Fruit fly (Drosophila melanogaster) whole organism, embryonic: ENCODE measurements around the gene Hinfp.

Source experiments
- Atf3 ChIP-seq: fragments of 200-800 bp; sonication (Bioruptor generic); optimal IDR thresholded peaks from 3 replicates; lab custom pipeline; 2016; ENCODE audit warnings: missing biosample characterization, missing genetic modification characterization
- Bteb2 ChIP-seq: fragments of 200-800 bp; sonication (Bioruptor generic); optimal IDR thresholded peaks from 2 replicates; lab custom pipeline; 2016; ENCODE audit warnings: missing biosample characterization, missing genetic modification characterization
- CG1024 ChIP-seq: fragments of 200-800 bp; sonication (Bioruptor generic); IDR thresholded peaks from 2 replicates; pipeline ENCODE4 v1.3.6; 2022; ENCODE audit warnings: missing biosample characterization, missing genetic modification characterization
- CG10979 ChIP-seq: fragments of 200-800 bp; sonication (Bioruptor generic); optimal IDR thresholded peaks from 2 replicates; lab custom pipeline; 2018; ENCODE audit warnings: missing biosample characterization, mild to moderate bottlenecking, missing genetic modification characterization, moderate library complexity
- CG12391 ChIP-seq: fragments of 200-800 bp; sonication (Bioruptor generic); optimal IDR thresholded peaks from 3 replicates; lab custom pipeline; 2018; ENCODE audit warnings: missing biosample characterization, mild to moderate bottlenecking, missing genetic modification characterization, moderate library complexity
- CG13775 ChIP-seq: fragments of 200-800 bp; sonication (Bioruptor generic); optimal IDR thresholded peaks from 3 replicates; lab custom pipeline; 2017; ENCODE audit warnings: missing biosample characterization, mild to moderate bottlenecking, missing genetic modification characterization
- CG14667 ChIP-seq: fragments of 200-800 bp; sonication (Bioruptor generic); IDR thresholded peaks from 2 replicates; pipeline ENCODE4 v1.3.6; 2022; ENCODE audit warnings: missing biosample characterization, missing genetic modification characterization
- CG15269 ChIP-seq: fragments of 200-800 bp; sonication (Bioruptor generic); optimal IDR thresholded peaks from 2 replicates; lab custom pipeline; 2018; ENCODE audit warnings: missing biosample characterization, mild to moderate bottlenecking, missing genetic modification characterization, moderate library complexity
- CG1647 ChIP-seq: fragments of 200-800 bp; sonication (Bioruptor generic); optimal IDR thresholded peaks from 3 replicates; lab custom pipeline; 2016; ENCODE audit warnings: missing biosample characterization, missing genetic modification characterization
- CG16863 ChIP-seq: fragments of 200-800 bp; sonication (Bioruptor generic); optimal IDR thresholded peaks from 3 replicates; lab custom pipeline; 2016; ENCODE audit warnings: missing biosample characterization, missing genetic modification characterization
- CG17568 ChIP-seq: fragments of 200-800 bp; sonication (Bioruptor generic); optimal IDR thresholded peaks from 2 replicates; lab custom pipeline; 2018; ENCODE audit warnings: missing biosample characterization, mild to moderate bottlenecking, missing genetic modification characterization, moderate library complexity
- CG18619 ChIP-seq: fragments of 200-800 bp; sonication (Bioruptor generic); optimal IDR thresholded peaks from 3 replicates; lab custom pipeline; 2017; ENCODE audit warnings: missing biosample characterization, mild to moderate bottlenecking, missing genetic modification characterization
- CG2116 ChIP-seq: fragments of 200-800 bp; sonication (Bioruptor generic); optimal IDR thresholded peaks from 3 replicates; lab custom pipeline; 2018; ENCODE audit warnings: missing biosample characterization, mild to moderate bottlenecking, missing genetic modification characterization
- CG2129 ChIP-seq: fragments of 200-800 bp; sonication (Bioruptor generic); IDR thresholded peaks from 2 replicates; pipeline ENCODE4 v1.3.6; 2022; ENCODE audit warnings: missing biosample characterization, missing genetic modification characterization; ENCODE audit not compliant: partially characterized antibody
- CG30403 ChIP-seq: fragments of 200-800 bp; sonication (Bioruptor generic); optimal IDR thresholded peaks from 3 replicates; lab custom pipeline; 2016; ENCODE audit warnings: missing biosample characterization, missing genetic modification characterization
- CG31441 ChIP-seq: fragments of 200-800 bp; sonication (Bioruptor generic); IDR thresholded peaks from 2 replicates; pipeline ENCODE4 v1.3.6; 2022; ENCODE audit warnings: missing biosample characterization, missing genetic modification characterization
- CG3995 ChIP-seq: fragments of 200-800 bp; sonication (Bioruptor generic); optimal IDR thresholded peaks from 3 replicates; lab custom pipeline; 2016; ENCODE audit warnings: missing biosample characterization, missing genetic modification characterization
- CG6654 ChIP-seq: fragments of 200-800 bp; sonication (Bioruptor generic); optimal IDR thresholded peaks from 2 replicates; lab custom pipeline; 2017; ENCODE audit warnings: missing biosample characterization, mild to moderate bottlenecking, missing genetic modification characterization
- CG6765 ChIP-seq: fragments of 200-800 bp; sonication (Bioruptor generic); optimal IDR thresholded peaks from 3 replicates; lab custom pipeline; 2017; ENCODE audit warnings: missing biosample characterization, mild to moderate bottlenecking, missing genetic modification characterization
- CG6813 ChIP-seq: fragments of 200-800 bp; sonication (Bioruptor generic); optimal IDR thresholded peaks from 2 replicates; lab custom pipeline; 2017; ENCODE audit warnings: missing biosample characterization, missing genetic modification characterization, mild to moderate bottlenecking, moderate library complexity, missing genetic modification reagents
- CG9215 ChIP-seq: fragments of 200-800 bp; sonication (Bioruptor generic); IDR thresholded peaks from 2 replicates; pipeline ENCODE4 v1.3.6; 2022; ENCODE audit warnings: missing biosample characterization, missing genetic modification characterization
- Camta ChIP-seq: fragments of 200-800 bp; sonication (Bioruptor generic); optimal IDR thresholded peaks from 2 replicates; lab custom pipeline; 2016; ENCODE audit warnings: missing biosample characterization, missing genetic modification characterization
- CkIIα-i1 ChIP-seq: fragments of 200-800 bp; sonication (Bioruptor generic); IDR thresholded peaks from 2 replicates; pipeline ENCODE4 v1.3.6; 2022; ENCODE audit warnings: missing biosample characterization, missing genetic modification characterization
- CoRest ChIP-seq: fragments of 200-800 bp; sonication (Bioruptor generic); optimal IDR thresholded peaks from 3 replicates; lab custom pipeline; 2018; ENCODE audit warnings: missing biosample characterization, mild to moderate bottlenecking, missing genetic modification characterization, moderate library complexity
- CrebB ChIP-seq: fragments of 200-800 bp; sonication (Bioruptor generic); optimal IDR thresholded peaks from 3 replicates; lab custom pipeline; 2018; ENCODE audit warnings: missing biosample characterization, mild to moderate bottlenecking, missing genetic modification characterization
- D19A ChIP-seq: fragments of 200-800 bp; optimal IDR thresholded peaks from 3 replicates; lab custom pipeline; 2019; ENCODE audit warnings: missing biosample characterization, mild to moderate bottlenecking, missing genetic modification characterization, moderate library complexity
- Drgx ChIP-seq: fragments of 200-800 bp; sonication (Bioruptor generic); IDR thresholded peaks from 2 replicates; pipeline ENCODE4 v1.3.6; 2022; ENCODE audit warnings: missing biosample characterization, missing genetic modification characterization
- Ets97D ChIP-seq: fragments of 200-800 bp; sonication (Bioruptor generic); optimal IDR thresholded peaks from 3 replicates; lab custom pipeline; 2016; ENCODE audit warnings: missing biosample characterization, missing genetic modification characterization
- Fer3 ChIP-seq: fragments of 200-800 bp; sonication (Bioruptor generic); optimal IDR thresholded peaks from 2 replicates; lab custom pipeline; 2018; ENCODE audit warnings: missing biosample characterization, mild to moderate bottlenecking, missing genetic modification characterization, moderate library complexity
- HLH4C ChIP-seq: fragments of 200-800 bp; sonication (Bioruptor generic); IDR thresholded peaks from 3 replicates; pipeline ENCODE4 v1.3.6; 2022; ENCODE audit warnings: missing biosample characterization, missing genetic modification characterization; ENCODE audit not compliant: partially characterized antibody
- Hmr ChIP-seq: fragments of 200-800 bp; sonication (Bioruptor generic); optimal IDR thresholded peaks from 3 replicates; lab custom pipeline; 2017; ENCODE audit warnings: mild to moderate bottlenecking, missing biosample characterization, missing genetic modification reagents, missing genetic modification characterization
- Hr39 ChIP-seq: fragments of >200 bp; optimal IDR thresholded peaks from 2 replicates; lab custom pipeline; 2017
- Med ChIP-seq: fragments of 200-800 bp; sonication (Bioruptor generic); peaks from one replicate; lab custom pipeline; 2016; ENCODE audit warnings: missing biosample characterization, missing genetic modification characterization, mild to moderate bottlenecking, inconsistent platforms, moderate library complexity
- Ptx1 ChIP-seq: fragments of 200-800 bp; sonication (Bioruptor generic); IDR thresholded peaks from 2 replicates; pipeline ENCODE4 v1.3.6; 2022; ENCODE audit warnings: missing biosample characterization, missing genetic modification characterization
- Six4 ChIP-seq: fragments of 200-800 bp; sonication (Bioruptor generic); optimal IDR thresholded peaks from 2 replicates; lab custom pipeline; 2016; ENCODE audit warnings: missing biosample characterization, missing genetic modification characterization
- Usf ChIP-seq: fragments of 200-800 bp; sonication (Bioruptor generic); optimal IDR thresholded peaks from 2 replicates; lab custom pipeline; 2017; ENCODE audit warnings: missing genotype, missing biosample characterization, missing genetic modification characterization
- ac ChIP-seq: fragments of 200-800 bp; sonication (Bioruptor generic); optimal IDR thresholded peaks from 3 replicates; lab custom pipeline; 2017; ENCODE audit warnings: missing biosample characterization, mild to moderate bottlenecking, missing genetic modification characterization
- al ChIP-seq: fragments of 200-800 bp; sonication (Bioruptor generic); IDR thresholded peaks from 2 replicates; pipeline ENCODE4 v1.3.6; 2022; ENCODE audit warnings: missing biosample characterization, missing genetic modification characterization
- ara ChIP-seq: fragments of 200-800 bp; sonication (Bioruptor generic); IDR thresholded peaks from 2 replicates; pipeline ENCODE4 v1.3.6; 2022; ENCODE audit warnings: missing biosample characterization, missing genetic modification characterization
- bab2 ChIP-seq: fragments of 200-800 bp; sonication (Bioruptor generic); optimal IDR thresholded peaks from 2 replicates; lab custom pipeline; 2016; ENCODE audit warnings: missing biosample characterization, missing genetic modification characterization
- bcd ChIP-seq: fragments of 200-800 bp; sonication (Bioruptor generic); optimal IDR thresholded peaks from 2 replicates; lab custom pipeline; 2017; ENCODE audit warnings: missing biosample characterization, mild to moderate bottlenecking, missing genetic modification characterization
- cas ChIP-seq: fragments of 200-800 bp; sonication (Bioruptor generic); IDR thresholded peaks from 2 replicates; pipeline ENCODE4 v1.3.6; 2022; ENCODE audit warnings: missing biosample characterization, missing genetic modification characterization
- chn ChIP-seq: fragments of 200-800 bp; sonication (Bioruptor generic); optimal IDR thresholded peaks from 2 replicates; lab custom pipeline; 2016; ENCODE audit warnings: missing biosample characterization, missing genetic modification characterization
- emc ChIP-seq: fragments of 200-800 bp; sonication (Bioruptor generic); optimal IDR thresholded peaks from 2 replicates; lab custom pipeline; 2016; ENCODE audit warnings: missing biosample characterization, missing genetic modification characterization
- gfzf ChIP-seq: fragments of 200-800 bp; sonication (Bioruptor generic); optimal IDR thresholded peaks from 2 replicates; lab custom pipeline; 2016; ENCODE audit warnings: missing biosample characterization, mild to moderate bottlenecking, missing genetic modification characterization, moderate library complexity
- grn ChIP-seq: fragments of 200-800 bp; sonication (Bioruptor generic); optimal IDR thresholded peaks from 3 replicates; lab custom pipeline; 2017; ENCODE audit warnings: missing biosample characterization, missing genetic modification characterization
- gt ChIP-seq: fragments of 200-800 bp; sonication (Bioruptor generic); IDR thresholded peaks from 2 replicates; pipeline ENCODE4 v1.3.6; 2022; ENCODE audit warnings: missing biosample characterization, missing genetic modification characterization
- hkb ChIP-seq, 2 experiments: fragments of 200-800 bp in 1 of 2; fragments of >200 bp in 1 of 2; sonication (Bioruptor generic) in 1 of 2; IDR thresholded peaks in 1 of 2; optimal IDR thresholded peaks in 1 of 2; 2 replicates each; pipeline versions ENCODE4 v1.3.6 to Lab custom; 2017 to 2022; ENCODE audit warnings: missing biosample characterization in 1 of 2, missing genetic modification characterization in 1 of 2
- klu ChIP-seq: fragments of 200-800 bp; sonication (Bioruptor generic); IDR thresholded peaks from 2 replicates; pipeline ENCODE4 v1.3.6; 2022; ENCODE audit warnings: missing biosample characterization, missing genetic modification characterization
- nmo ChIP-seq: fragments of 200-800 bp; sonication (Bioruptor generic); optimal IDR thresholded peaks from 2 replicates; lab custom pipeline; 2018; ENCODE audit warnings: missing biosample characterization, mild to moderate bottlenecking, missing genetic modification characterization, moderate library complexity
- org-1 ChIP-seq: fragments of 200-800 bp; sonication (Bioruptor generic); optimal IDR thresholded peaks from 2 replicates; lab custom pipeline; 2017; ENCODE audit warnings: missing biosample characterization, missing genetic modification characterization
- pho ChIP-seq: fragments of 200-800 bp; sonication (Bioruptor generic); optimal IDR thresholded peaks from 2 replicates; lab custom pipeline; 2016; ENCODE audit warnings: missing biosample characterization, missing genetic modification characterization
- stwl ChIP-seq: fragments of 200-800 bp; sonication (Bioruptor generic); optimal IDR thresholded peaks from 3 replicates; lab custom pipeline; 2018; ENCODE audit warnings: missing biosample characterization, mild to moderate bottlenecking, missing genetic modification characterization, moderate library complexity

Gene Hinfp

dm6 chrX:617477-617795 is 7.9 kb upstream of the Hinfp start (continued):
- TF ChIP-seq CG17568 (GFP tag; lab: Kevin White, UChicago) (no peak), CG3995 (GFP tag; lab: Kevin White, UChicago) (no peak), bab2 (GFP tag; lab: Kevin White, UChicago) (no peak), Fer3 (no peak), CG14667 (GFP tag; lab: Robert Waterston, UW) (no peak), CG6813 (GFP tag; lab: Kevin White, UChicago) (no peak), CG10979 (tag; lab: Kevin White, UChicago) (no peak), CG31441 (GFP tag; lab: Robert Waterston, UW) (no peak), nmo (GFP tag; lab: Kevin White, UChicago) (no peak), HLH4C (GFP tag; lab: Robert Waterston, UW) (peak; percentile 69), bcd (GFP tag; lab: Kevin White, UChicago) (no peak), CG30403 (GFP tag; lab: Kevin White, UChicago) (no peak), hkb (optimal IDR thresholded peaks at IDR 0.05; lab: Kevin White, UChicago) (no peak), hkb (GFP tag; IDR thresholded peaks at IDR 0.05; lab: Robert Waterston, UW) (no peak), CG15269 (tag; lab: Kevin White, UChicago) (no peak), CG2116 (GFP tag; lab: Kevin White, UChicago) (peak; percentile 78), CG6765 (no peak), Ets97D (GFP tag; lab: Kevin White, UChicago) (peak; percentile 14), CG12391 (tag; lab: Kevin White, UChicago) (no peak), CkIIα-i1 (no peak), Bteb2 (GFP tag; lab: Kevin White, UChicago) (no peak), Camta (GFP tag; lab: Kevin White, UChicago) (no peak), CG1024 (GFP tag; lab: Robert Waterston, UW) (no peak), gfzf (GFP tag; lab: Kevin White, UChicago) (peak; percentile 37), Six4 (GFP tag; lab: Kevin White, UChicago) (no peak), grn (GFP tag; lab: Kevin White, UChicago) (no peak), Hmr (GFP tag; lab: Kevin White, UChicago) (peak; percentile 36), Drgx (GFP tag; lab: Robert Waterston, UW) (no peak), cas (GFP tag; lab: Robert Waterston, UW) (no peak), CrebB (tag; lab: Kevin White, UChicago) (no peak), gt (GFP tag; lab: Robert Waterston, UW) (no peak), CG16863 (GFP tag; lab: Kevin White, UChicago) (no peak), klu (GFP tag; lab: Robert Waterston, UW) (no peak), D19A (no peak), ara (GFP tag; lab: Robert Waterston, UW) (no peak), Ptx1 (no peak), CG9215 (GFP tag; lab: Robert Waterston, UW) (no peak), CG2129 (GFP tag; lab: Robert Waterston, UW) (peak; percentile 33; the same call in 1 of the 2 replicates), Med (GFP tag; lab: Kevin White, UChicago) (peak; percentile 82), pho (no peak), CG6654 (GFP tag; lab: Kevin White, UChicago) (no peak), stwl (peak; percentile 45), CG13775 (GFP tag; lab: Kevin White, UChicago) (no peak), Atf3 (no peak), org-1 (GFP tag; lab: Kevin White, UChicago) (no peak), CoRest (tag; lab: Kevin White, UChicago) (no peak), CG1647 (no peak), chn (GFP tag; lab: Kevin White, UChicago) (peak; percentile 1), emc (GFP tag; lab: Kevin White, UChicago) (no peak), al (GFP tag; lab: Robert Waterston, UW) (no peak), Usf (no peak), Hr39 (no peak), CG18619 (GFP tag; lab: Kevin White, UChicago) (no peak), ac (no peak)
